Worm (Caenorhabditis elegans) whole organism, L2 larva: ENCODE measurements around the gene ttll-4.
A peak's percentile ranks its signal among the peaks of the same experiment; 100 is the strongest.

ENCODE experiments used
- C34F6.9 ChIP-seq: fragments of 150-350 bp; optimal IDR thresholded peaks from 2 replicates; lab custom pipeline; 2014; ENCODE audit warnings: missing biosample characterization, missing genetic modification characterization
- F13H6.1 ChIP-seq: sonication (generic microtip); optimal IDR thresholded peaks from 2 replicates; lab custom pipeline; 2016; ENCODE audit warnings: missing genetic modification characterization, missing compliant biosample characterization
- R02D3.7 ChIP-seq: fragments of 150-350 bp; optimal IDR thresholded peaks from 2 replicates; lab custom pipeline; 2014; ENCODE audit warnings: missing biosample characterization, missing genetic modification characterization
- Y55F3AM.14 ChIP-seq: fragments of 200-800 bp; sonication (Bioruptor generic); optimal IDR thresholded peaks from 2 replicates; lab custom pipeline; 2018; ENCODE audit warnings: mild to moderate bottlenecking, missing genetic modification characterization, missing compliant biosample characterization
- ZK546.5 ChIP-seq: sonication (generic microtip); optimal IDR thresholded peaks from 2 replicates; lab custom pipeline; 2017; ENCODE audit warnings: missing biosample characterization, missing genetic modification characterization
- alr-1 ChIP-seq: fragments of 150-350 bp; optimal IDR thresholded peaks from 2 replicates; lab custom pipeline; 2014; ENCODE audit warnings: missing biosample characterization, missing genetic modification characterization
- aly-2 ChIP-seq: fragments of 150-350 bp; optimal IDR thresholded peaks from 2 replicates; lab custom pipeline; 2014; ENCODE audit warnings: missing biosample characterization, missing genetic modification characterization
- ama-1 ChIP-seq: fragments of 150-350 bp; optimal IDR thresholded peaks from 2 replicates; lab custom pipeline; 2018; ENCODE audit warnings: inconsistent platforms
- blmp-1 ChIP-seq: sonication (generic microtip); optimal IDR thresholded peaks from 2 replicates; lab custom pipeline; 2017; ENCODE audit warnings: missing genetic modification characterization, mild to moderate bottlenecking, missing compliant biosample characterization, antibody characterized with exemption, moderate library complexity; ENCODE audit not compliant: insufficient read depth
- ceh-16 ChIP-seq: fragments of 150-350 bp; optimal IDR thresholded peaks from 2 replicates; lab custom pipeline; 2014; ENCODE audit warnings: missing biosample characterization, missing genetic modification characterization
- ceh-82 ChIP-seq: fragments of 150-350 bp; optimal IDR thresholded peaks from 2 replicates; lab custom pipeline; 2014; ENCODE audit warnings: missing biosample characterization, missing genetic modification characterization
- crh-2 ChIP-seq: sonication (generic microtip); optimal IDR thresholded peaks from 2 replicates; lab custom pipeline; 2017; ENCODE audit warnings: missing biosample characterization, missing genetic modification characterization
- dmd-4 ChIP-seq: sonication (generic microtip); optimal IDR thresholded peaks from 2 replicates; lab custom pipeline; 2017; ENCODE audit warnings: missing biosample characterization, missing genetic modification characterization
- egl-27 ChIP-seq: sonication (generic microtip); optimal IDR thresholded peaks from 3 replicates; lab custom pipeline; 2017; ENCODE audit warnings: missing biosample characterization, missing genetic modification reagents, missing genetic modification characterization
- elt-1 ChIP-seq: fragments of 150-350 bp; optimal IDR thresholded peaks from 2 replicates; lab custom pipeline; 2014; ENCODE audit warnings: missing biosample characterization, missing genetic modification characterization
- elt-3 ChIP-seq: sonication (generic microtip); optimal IDR thresholded peaks from 2 replicates; lab custom pipeline; 2017; ENCODE audit warnings: missing biosample characterization, missing genetic modification characterization
- fos-1 ChIP-seq: fragments of 150-350 bp; optimal IDR thresholded peaks from 2 replicates; lab custom pipeline; 2014; ENCODE audit warnings: missing biosample characterization, missing genetic modification characterization
- gmeb-1 ChIP-seq: fragments of 150-350 bp; optimal IDR thresholded peaks from 2 replicates; lab custom pipeline; 2014; ENCODE audit warnings: missing biosample characterization, missing genetic modification characterization
- lin-11 ChIP-seq: fragments of 150-350 bp; sonication (generic microtip); optimal IDR thresholded peaks from 2 replicates; lab custom pipeline; 2014; ENCODE audit warnings: missing biosample characterization, missing genetic modification characterization, inconsistent platforms, mixed read lengths
- lin-13 ChIP-seq: fragments of 150-350 bp; optimal IDR thresholded peaks from 2 replicates; lab custom pipeline; 2014; ENCODE audit warnings: missing biosample characterization, missing genetic modification reagents, missing genetic modification characterization
- lin-39 ChIP-seq: fragments of 150-350 bp; optimal IDR thresholded peaks from 2 replicates; lab custom pipeline; 2014; ENCODE audit warnings: missing biosample characterization, missing genetic modification reagents, missing genetic modification characterization
- lsy-2 ChIP-seq, 2 experiments: fragments of 150-350 bp in 1 of 2; sonication (generic microtip) in 1 of 2; optimal IDR thresholded peaks; 2 replicates each; lab custom pipeline; 2014 to 2017; ENCODE audit warnings: missing biosample characterization in 2 of 2, missing genetic modification characterization in 2 of 2
- mab-5 ChIP-seq: fragments of 150-350 bp; optimal IDR thresholded peaks from 2 replicates; lab custom pipeline; 2014; ENCODE audit warnings: missing biosample characterization, missing genetic modification characterization
- mbf-1 ChIP-seq: sonication (generic microtip); optimal IDR thresholded peaks from 2 replicates; lab custom pipeline; 2017; ENCODE audit warnings: missing biosample characterization, missing genetic modification characterization
- mdl-1 ChIP-seq, 2 experiments: fragments of 150-350 bp in 1 of 2; sonication (generic microtip) in 1 of 2; optimal IDR thresholded peaks; 2 replicates each; lab custom pipeline; 2017; ENCODE audit warnings: missing biosample characterization in 2 of 2, missing genetic modification characterization in 2 of 2
- nhr-11 ChIP-seq: fragments of 150-350 bp; optimal IDR thresholded peaks from 2 replicates; lab custom pipeline; 2014; ENCODE audit warnings: missing biosample characterization, missing genetic modification characterization
- nhr-12 ChIP-seq: fragments of 150-350 bp; optimal IDR thresholded peaks from 2 replicates; lab custom pipeline; 2014; ENCODE audit warnings: missing biosample characterization, missing genetic modification characterization
- nhr-129 ChIP-seq: fragments of 150-350 bp; optimal IDR thresholded peaks from 2 replicates; lab custom pipeline; 2014; ENCODE audit warnings: missing biosample characterization, missing genetic modification characterization
- nhr-21 ChIP-seq: fragments of 150-350 bp; optimal IDR thresholded peaks from 2 replicates; lab custom pipeline; 2014; ENCODE audit warnings: missing biosample characterization, missing genetic modification characterization
- nhr-23 ChIP-seq: fragments of 150-350 bp; optimal IDR thresholded peaks from 2 replicates; lab custom pipeline; 2014; ENCODE audit warnings: missing biosample characterization, missing genetic modification reagents, missing genetic modification characterization
- nhr-25 ChIP-seq: fragments of 150-350 bp; sonication (generic microtip); optimal IDR thresholded peaks from 3 replicates; lab custom pipeline; 2014; ENCODE audit warnings: missing biosample characterization, missing genetic modification characterization
- nhr-6 ChIP-seq: fragments of 150-350 bp; optimal IDR thresholded peaks from 2 replicates; lab custom pipeline; 2014; ENCODE audit warnings: missing biosample characterization, missing genetic modification characterization
- nhr-77 ChIP-seq: fragments of 150-350 bp; optimal IDR thresholded peaks from 2 replicates; lab custom pipeline; 2014; ENCODE audit warnings: missing biosample characterization, missing genetic modification characterization
- peb-1 ChIP-seq: fragments of 150-350 bp; optimal IDR thresholded peaks from 2 replicates; lab custom pipeline; 2014; ENCODE audit warnings: missing biosample characterization, missing genetic modification characterization
- skn-1 ChIP-seq: sonication (generic microtip); optimal IDR thresholded peaks from 2 replicates; lab custom pipeline; 2017; ENCODE audit warnings: missing biosample characterization, missing genetic modification characterization
- sma-3 ChIP-seq: sonication (generic microtip); optimal IDR thresholded peaks from 2 replicates; lab custom pipeline; 2016; ENCODE audit warnings: missing genetic modification reagents, missing genetic modification characterization, missing compliant biosample characterization
- sma-9 ChIP-seq, 2 experiments: fragments of 150-350 bp in 1 of 2; sonication (generic microtip) in 1 of 2; optimal IDR thresholded peaks; 2 replicates each; lab custom pipeline; 2014 to 2016; ENCODE audit warnings: missing genetic modification characterization in 2 of 2, mild to moderate bottlenecking in 1 of 2, missing biosample characterization in 1 of 2, missing compliant biosample characterization in 1 of 2, missing genetic modification reagents in 1 of 2, moderate library complexity in 1 of 2
- unc-55 ChIP-seq: fragments of 150-350 bp; sonication (generic microtip); optimal IDR thresholded peaks from 3 replicates; lab custom pipeline; 2014; ENCODE audit warnings: missing biosample characterization, missing genetic modification reagents, missing genetic modification characterization
- unc-62 ChIP-seq: fragments of 150-350 bp; optimal IDR thresholded peaks from 2 replicates; lab custom pipeline; 2014; ENCODE audit warnings: missing biosample characterization, missing genetic modification reagents, missing genetic modification characterization
- zag-1 ChIP-seq: fragments of 150-350 bp; optimal IDR thresholded peaks from 2 replicates; lab custom pipeline; 2014; ENCODE audit warnings: missing biosample characterization, missing genetic modification characterization
- ztf-1 ChIP-seq: fragments of 200-800 bp; sonication (Bioruptor generic); conservative IDR thresholded peaks from 2 replicates; pipeline ENCODE4 v1.3.6; 2022; ENCODE audit warnings: missing genetic modification characterization, missing compliant biosample characterization
- ztf-11 ChIP-seq: sonication (generic microtip); optimal IDR thresholded peaks from 2 replicates; lab custom pipeline; 2017; ENCODE audit warnings: missing biosample characterization, missing genetic modification characterization
- ztf-4 ChIP-seq: fragments of 150-350 bp; optimal IDR thresholded peaks from 2 replicates; lab custom pipeline; 2014; ENCODE audit warnings: missing biosample characterization, missing genetic modification characterization

Gene ttll-4

DNA sequence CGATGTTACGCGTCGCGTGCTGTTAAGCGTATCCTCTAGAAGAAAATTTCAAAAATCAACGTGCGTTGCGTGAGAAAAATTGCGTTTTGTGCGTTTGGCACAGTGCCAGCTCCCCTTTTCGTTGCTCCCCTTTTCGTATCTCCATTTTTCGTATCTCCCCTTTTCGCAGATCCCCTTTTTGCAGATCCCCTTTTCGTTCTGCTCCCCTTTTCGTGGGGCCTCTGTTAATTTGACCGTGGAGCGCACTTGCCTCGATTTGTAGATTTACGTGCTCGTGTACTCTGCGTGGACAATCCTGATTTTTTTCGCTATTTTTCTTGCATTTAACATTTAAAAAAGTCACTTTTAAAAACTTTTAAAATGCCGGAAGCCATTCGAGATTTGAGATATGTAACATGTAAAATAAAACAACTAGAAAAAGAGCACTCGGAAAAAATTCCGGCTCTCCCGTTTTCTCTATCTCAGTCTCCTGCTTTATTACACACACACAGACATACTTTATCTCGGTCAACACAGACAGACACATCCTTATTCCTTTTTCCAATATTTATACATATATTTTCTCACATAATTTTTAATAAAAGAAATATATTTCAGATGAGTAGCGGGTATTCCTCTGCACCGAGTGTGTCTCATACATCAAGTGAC is at the start of gene ttll-4:
TSS of gene ttll-4 (plus strand) at position 598 of the 648 bp plus-strand sequence.
- peak; percentile 49 for TF ChIP-seq F13H6.1
- TF ChIP-seq aly-2 (tag; lab: Kevin White, UChicago), result no peak
- peak; percentile 1 for TF ChIP-seq zag-1 (tag; lab: Kevin White, UChicago)
- peak; percentile 50 to 59 for TF ChIP-seq lsy-2 (tag; optimal IDR thresholded peaks at IDR 0.05; lab: Kevin White, UChicago)
- TF ChIP-seq fos-1, result no peak
- no peak for TF ChIP-seq R02D3.7 (tag; lab: Kevin White, UChicago)
- peak; percentile 1 for TF ChIP-seq sma-3 (GFP tag; lab: Kevin White, UChicago)
- no peak for TF ChIP-seq lin-11
- TF ChIP-seq ztf-4 (tag; lab: Kevin White, UChicago), result no peak
- no peak for TF ChIP-seq ceh-82 (tag; lab: Kevin White, UChicago)
- no peak for TF ChIP-seq ceh-16
- TF ChIP-seq mdl-1 (tag; optimal IDR thresholded peaks at IDR 0.05; lab: Kevin White, UChicago), result no peak
- no peak for TF ChIP-seq ztf-11
- TF ChIP-seq nhr-129 (tag; lab: Kevin White, UChicago), result peak; percentile 14
- peak; percentile 55 for TF ChIP-seq C34F6.9 (tag; lab: Kevin White, UChicago)
- no peak for TF ChIP-seq ztf-1 (GFP tag; lab: Robert Waterston, UW)
- TF ChIP-seq nhr-23 (tag; lab: Kevin White, UChicago), result no peak
- no peak for TF ChIP-seq unc-62 (GFP tag; lab: Kevin White, UChicago)
- no peak for TF ChIP-seq elt-1 (tag; lab: Kevin White, UChicago)
- TF ChIP-seq gmeb-1 (tag; lab: Kevin White, UChicago), result no peak
- no peak for TF ChIP-seq nhr-6 (tag; lab: Kevin White, UChicago)
- no peak for TF ChIP-seq Y55F3AM.14 (GFP tag; lab: Kevin White, UChicago)
- no peak for TF ChIP-seq dmd-4 (tag; lab: Kevin White, UChicago)
- no peak for TF ChIP-seq nhr-21 (tag; lab: Kevin White, UChicago)
- no peak for TF ChIP-seq nhr-11 (tag; lab: Kevin White, UChicago)
- no peak for TF ChIP-seq ama-1 (lab: Kevin White, UChicago)
- TF ChIP-seq nhr-25 (tag; lab: Kevin White, UChicago), result no peak
- TF ChIP-seq lin-39 (tag; lab: Kevin White, UChicago), result no peak
- TF ChIP-seq elt-3 (tag; lab: Kevin White, UChicago), result no peak
- TF ChIP-seq lin-13 (GFP tag; lab: Kevin White, UChicago), result peak; percentile 53
- TF ChIP-seq nhr-12, result no peak
- no peak for TF ChIP-seq mab-5 (tag; lab: Kevin White, UChicago)
- TF ChIP-seq mbf-1 (tag; lab: Kevin White, UChicago), result no peak
- peak; percentile 44 for TF ChIP-seq unc-55
- peak; percentile 23 for TF ChIP-seq sma-9 (GFP tag; optimal IDR thresholded peaks at IDR 0.05; lab: Kevin White, UChicago)
- no peak for TF ChIP-seq sma-9 (tag; optimal IDR thresholded peaks at IDR 0.05; lab: Kevin White, UChicago)
- TF ChIP-seq peb-1 (tag; lab: Kevin White, UChicago), result no peak
- no peak for TF ChIP-seq skn-1 (tag; lab: Kevin White, UChicago)
- TF ChIP-seq alr-1 (tag; lab: Kevin White, UChicago), result no peak
- no peak for TF ChIP-seq egl-27 (tag; lab: Kevin White, UChicago)
- TF ChIP-seq nhr-77 (tag; lab: Kevin White, UChicago), result no peak
- TF ChIP-seq, all 48 proteins: peak for 9

DNA sequence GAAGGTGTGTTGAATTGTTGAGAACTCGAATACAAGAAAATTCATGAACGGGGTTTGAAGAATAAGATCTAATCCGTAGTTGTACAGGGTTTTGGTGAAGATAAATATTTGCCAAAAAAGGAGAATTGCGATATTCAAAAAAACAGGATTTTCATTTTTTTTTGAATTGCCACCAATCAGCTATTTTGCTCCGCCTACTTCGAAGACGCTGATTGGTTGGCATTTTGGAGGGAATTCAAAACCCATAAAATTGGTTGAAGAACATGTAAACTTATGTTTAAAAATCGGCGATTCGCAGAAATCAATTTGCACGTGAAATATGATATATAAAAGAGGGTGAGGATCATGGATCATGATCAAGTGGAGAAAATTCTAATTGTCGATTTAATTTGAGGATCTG is 47.9 kb upstream of the ttll-4 start:
- TF ChIP-seq dmd-4 (tag; lab: Kevin White, UChicago) (no peak), alr-1 (tag; lab: Kevin White, UChicago) (no peak), fos-1 (no peak), R02D3.7 (tag; lab: Kevin White, UChicago) (no peak), blmp-1 (no peak), unc-55 (no peak), ceh-82 (tag; lab: Kevin White, UChicago) (no peak), nhr-25 (tag; lab: Kevin White, UChicago) (no peak), ZK546.5 (tag; lab: Kevin White, UChicago) (no peak), lin-13 (GFP tag; lab: Kevin White, UChicago) (no peak), elt-1 (tag; lab: Kevin White, UChicago) (no peak), nhr-129 (tag; lab: Kevin White, UChicago) (no peak), crh-2 (tag; lab: Kevin White, UChicago) (no peak), aly-2 (tag; lab: Kevin White, UChicago) (no peak), mbf-1 (tag; lab: Kevin White, UChicago) (no peak), egl-27 (tag; lab: Kevin White, UChicago) (no peak), gmeb-1 (tag; lab: Kevin White, UChicago) (no peak), unc-62 (GFP tag; lab: Kevin White, UChicago) (no peak), ztf-11 (no peak), F13H6.1 (no peak)
